Fruit fly (Drosophila melanogaster) whole organism, embryonic: ENCODE data around the gene slmo.

Experiments used
- Ada2b ChIP-seq: fragments of 200-800 bp; sonication (Bioruptor generic); IDR thresholded peaks from 2 replicates; pipeline ENCODE4 v1.3.6; 2022; ENCODE audit warnings: missing biosample characterization, missing genetic modification characterization
- Asciz ChIP-seq: fragments of 200-800 bp; sonication (Bioruptor generic); optimal IDR thresholded peaks from 2 replicates; lab custom pipeline; 2017; ENCODE audit warnings: missing biosample characterization, mild to moderate bottlenecking, missing genetic modification characterization, missing genetic modification reagents
- CG10267 ChIP-seq: fragments of 200-800 bp; sonication (Bioruptor generic); optimal IDR thresholded peaks from 2 replicates; lab custom pipeline; 2018; ENCODE audit warnings: missing biosample characterization, mild to moderate bottlenecking, missing genetic modification characterization, moderate library complexity
- CG10321 ChIP-seq: fragments of 200-800 bp; sonication (Bioruptor generic); IDR thresholded peaks from 2 replicates; pipeline ENCODE4 v1.3.6; 2022; ENCODE audit warnings: missing biosample characterization, missing genetic modification characterization
- CG10654 ChIP-seq: fragments of 200-800 bp; sonication (Bioruptor generic); optimal IDR thresholded peaks from 2 replicates; lab custom pipeline; 2016; ENCODE audit warnings: missing biosample characterization, missing genetic modification characterization
- CG12104 ChIP-seq: fragments of 200-800 bp; sonication (Bioruptor generic); optimal IDR thresholded peaks from 3 replicates; lab custom pipeline; 2016; ENCODE audit warnings: missing biosample characterization, missing genetic modification characterization
- CG12299 ChIP-seq: fragments of 200-800 bp; sonication (Bioruptor generic); optimal IDR thresholded peaks from 2 replicates; lab custom pipeline; 2018; ENCODE audit warnings: missing biosample characterization, mild to moderate bottlenecking, missing genetic modification characterization
- CG14050 ChIP-seq: fragments of 200-800 bp; sonication (Bioruptor generic); IDR thresholded peaks from 3 replicates; pipeline ENCODE4 v1.3.6; 2022; ENCODE audit warnings: missing biosample characterization, missing genetic modification characterization
- CG14860 ChIP-seq: fragments of 200-800 bp; sonication (Bioruptor generic); IDR thresholded peaks from 3 replicates; pipeline ENCODE4 v1.3.6; 2022; ENCODE audit warnings: missing biosample characterization, missing genetic modification characterization; ENCODE audit not compliant: partially characterized antibody
- CG16779 ChIP-seq: fragments of 200-800 bp; sonication (Bioruptor generic); IDR thresholded peaks from 2 replicates; pipeline ENCODE4 v1.3.6; 2022; ENCODE audit warnings: missing biosample characterization, missing genetic modification characterization
- CG16863 ChIP-seq: fragments of 200-800 bp; sonication (Bioruptor generic); optimal IDR thresholded peaks from 3 replicates; lab custom pipeline; 2016; ENCODE audit warnings: missing biosample characterization, missing genetic modification characterization
- CG17568 ChIP-seq: fragments of 200-800 bp; sonication (Bioruptor generic); optimal IDR thresholded peaks from 2 replicates; lab custom pipeline; 2018; ENCODE audit warnings: missing biosample characterization, mild to moderate bottlenecking, missing genetic modification characterization, moderate library complexity
- CG17912 ChIP-seq: fragments of 200-800 bp; sonication (Bioruptor generic); optimal IDR thresholded peaks from 2 replicates; lab custom pipeline; 2018; ENCODE audit warnings: missing biosample characterization, mild to moderate bottlenecking, missing genetic modification characterization
- CG3065 ChIP-seq: fragments of 200-800 bp; sonication (Bioruptor generic); optimal IDR thresholded peaks from 2 replicates; lab custom pipeline; 2016; ENCODE audit warnings: missing biosample characterization, missing genetic modification characterization
- CG31365 ChIP-seq: fragments of 200-800 bp; sonication (Bioruptor generic); optimal IDR thresholded peaks from 2 replicates; lab custom pipeline; 2018; ENCODE audit warnings: missing biosample characterization, mild to moderate bottlenecking, missing genetic modification characterization
- CG32772 ChIP-seq: fragments of 200-800 bp; sonication (Bioruptor generic); IDR thresholded peaks from 2 replicates; pipeline ENCODE4 v1.3.6; 2022; ENCODE audit warnings: missing biosample characterization, missing genetic modification characterization
- CG3726 ChIP-seq: fragments of 200-800 bp; sonication (Bioruptor generic); IDR thresholded peaks from 3 replicates; pipeline ENCODE4, ENCODE4 v1.3.6; 2022; ENCODE audit warnings: missing biosample characterization, missing genetic modification characterization
- CG3847 ChIP-seq: fragments of 200-800 bp; sonication (Bioruptor generic); IDR thresholded peaks from 2 replicates; pipeline ENCODE4 v1.3.6; 2022; ENCODE audit warnings: missing biosample characterization, missing genetic modification characterization
- CG6254 ChIP-seq: fragments of 200-800 bp; sonication (Bioruptor generic); optimal IDR thresholded peaks from 3 replicates; lab custom pipeline; 2017; ENCODE audit warnings: mild to moderate bottlenecking, missing biosample characterization, missing genetic modification reagents, missing genetic modification characterization
- CG7372 ChIP-seq: fragments of 200-800 bp; sonication (Bioruptor generic); IDR thresholded peaks from 2 replicates; pipeline ENCODE4 v1.3.6; 2022; ENCODE audit warnings: missing biosample characterization, missing genetic modification characterization
- CG8089 ChIP-seq: fragments of 200-800 bp; sonication (Bioruptor generic); optimal IDR thresholded peaks from 3 replicates; lab custom pipeline; 2016; ENCODE audit warnings: missing biosample characterization, missing genetic modification characterization
- CG9727 ChIP-seq: fragments of 200-800 bp; sonication (Bioruptor generic); optimal IDR thresholded peaks from 3 replicates; lab custom pipeline; 2017; ENCODE audit warnings: missing biosample characterization, mild to moderate bottlenecking, missing genetic modification characterization
- Dip3 ChIP-seq: fragments of 200-800 bp; sonication (Bioruptor generic); optimal IDR thresholded peaks from 3 replicates; lab custom pipeline; 2016; ENCODE audit warnings: missing biosample characterization, missing genetic modification characterization
- Dll ChIP-seq: fragments of 200-800 bp; sonication (Bioruptor generic); IDR thresholded peaks from 4 replicates; pipeline ENCODE4 v1.3.6; 2022; ENCODE audit warnings: missing biosample characterization, missing genetic modification characterization; ENCODE audit not compliant: partially characterized antibody
- E2f2 ChIP-seq: fragments of 200-800 bp; sonication (Bioruptor generic); IDR thresholded peaks from 2 replicates; pipeline ENCODE4 v1.3.6; 2022; ENCODE audit warnings: missing biosample characterization, missing genetic modification characterization
- Fer3 ChIP-seq: fragments of 200-800 bp; sonication (Bioruptor generic); optimal IDR thresholded peaks from 2 replicates; lab custom pipeline; 2018; ENCODE audit warnings: missing biosample characterization, mild to moderate bottlenecking, missing genetic modification characterization, moderate library complexity
- Lim3 ChIP-seq: fragments of 200-800 bp; sonication (Bioruptor generic); IDR thresholded peaks from 2 replicates; pipeline ENCODE4 v1.3.6; 2022; ENCODE audit warnings: missing biosample characterization, missing genetic modification characterization
- TFAM ChIP-seq: fragments of 200-800 bp; sonication (Bioruptor generic); optimal IDR thresholded peaks from 2 replicates; lab custom pipeline; 2017; ENCODE audit warnings: missing biosample characterization, missing genetic modification characterization, inconsistent platforms
- ara ChIP-seq: fragments of 200-800 bp; sonication (Bioruptor generic); IDR thresholded peaks from 2 replicates; pipeline ENCODE4 v1.3.6; 2022; ENCODE audit warnings: missing biosample characterization, missing genetic modification characterization
- bcd ChIP-seq: fragments of 200-800 bp; sonication (Bioruptor generic); optimal IDR thresholded peaks from 2 replicates; lab custom pipeline; 2017; ENCODE audit warnings: missing biosample characterization, mild to moderate bottlenecking, missing genetic modification characterization
- caup ChIP-seq: fragments of 200-800 bp; sonication (Bioruptor generic); optimal IDR thresholded peaks from 3 replicates; lab custom pipeline; 2017; ENCODE audit warnings: missing biosample characterization, mild to moderate bottlenecking, missing genetic modification characterization, moderate library complexity; ENCODE audit not compliant: severe bottlenecking
- ci ChIP-seq: fragments of 200-800 bp; sonication (Bioruptor generic); IDR thresholded peaks from 3 replicates; pipeline ENCODE4 v1.3.6; 2022; ENCODE audit warnings: missing biosample characterization, missing genetic modification characterization
- crp ChIP-seq, 2 experiments: fragments of 200-800 bp; sonication (Bioruptor generic); optimal IDR thresholded peaks; 2 replicates in 1 of 2; 3 replicates in 1 of 2; lab custom pipeline; 2017; ENCODE audit warnings: missing biosample characterization in 2 of 2, missing genetic modification characterization in 2 of 2, mild to moderate bottlenecking in 1 of 2, moderate library complexity in 1 of 2
- da ChIP-seq: fragments of 200-800 bp; sonication (Bioruptor generic); optimal IDR thresholded peaks from 2 replicates; lab custom pipeline; 2016; ENCODE audit warnings: missing biosample characterization, missing genetic modification characterization
- eyg ChIP-seq: fragments of 200-800 bp; sonication (Bioruptor generic); optimal IDR thresholded peaks from 3 replicates; lab custom pipeline; 2016; ENCODE audit warnings: missing biosample characterization, missing genetic modification characterization
- fd96Cb ChIP-seq: fragments of 200-800 bp; sonication (Bioruptor generic); optimal IDR thresholded peaks from 2 replicates; lab custom pipeline; 2018; ENCODE audit warnings: missing biosample characterization, mild to moderate bottlenecking, missing genetic modification characterization, moderate library complexity
- gcm2 ChIP-seq: fragments of 200-800 bp; sonication (Bioruptor generic); optimal IDR thresholded peaks from 2 replicates; lab custom pipeline; 2016; ENCODE audit warnings: missing biosample characterization, missing genetic modification characterization
- gsb ChIP-seq: fragments of 200-800 bp; sonication (Bioruptor generic); IDR thresholded peaks from 2 replicates; pipeline ENCODE4 v1.3.6; 2022; ENCODE audit warnings: missing biosample characterization, missing genetic modification characterization
- ham ChIP-seq: fragments of 200-800 bp; sonication (Bioruptor generic); IDR thresholded peaks from 2 replicates; pipeline ENCODE4 v1.3.6; 2022; ENCODE audit warnings: missing biosample characterization, missing genetic modification characterization
- lmd ChIP-seq: fragments of 200-800 bp; sonication (Bioruptor generic); IDR thresholded peaks from 2 replicates; pipeline ENCODE4 v1.3.6; 2022; ENCODE audit warnings: missing biosample characterization, missing genetic modification characterization
- nau ChIP-seq: fragments of 200-800 bp; sonication (Bioruptor generic); optimal IDR thresholded peaks from 3 replicates; lab custom pipeline; 2017; ENCODE audit warnings: missing biosample characterization, mild to moderate bottlenecking, missing genetic modification characterization, missing genetic modification reagents
- otp ChIP-seq: fragments of 200-800 bp; sonication (Bioruptor generic); IDR thresholded peaks from 3 replicates; pipeline ENCODE4, ENCODE4 v1.3.6; 2022; ENCODE audit warnings: missing biosample characterization, missing genetic modification characterization
- row ChIP-seq: fragments of 200-800 bp; sonication (Bioruptor generic); IDR thresholded peaks from 3 replicates; pipeline ENCODE4 v1.3.6; 2022; ENCODE audit warnings: missing biosample characterization, missing genetic modification characterization
- shn ChIP-seq: fragments of 200-800 bp; sonication (Bioruptor generic); optimal IDR thresholded peaks from 3 replicates; lab custom pipeline; 2016; ENCODE audit warnings: missing biosample characterization, missing genetic modification characterization
- so ChIP-seq: fragments of 200-800 bp; sonication (Bioruptor generic); IDR thresholded peaks from 3 replicates; pipeline ENCODE4 v1.3.6; 2022; ENCODE audit warnings: missing biosample characterization, missing genetic modification characterization
- trem ChIP-seq: fragments of 200-800 bp; optimal IDR thresholded peaks from 3 replicates; lab custom pipeline; 2019; ENCODE audit warnings: missing biosample characterization, mild to moderate bottlenecking, missing genetic modification characterization, moderate library complexity
- trh ChIP-seq: fragments of 200-800 bp; sonication (Bioruptor generic); optimal IDR thresholded peaks from 2 replicates; lab custom pipeline; 2016; ENCODE audit warnings: missing biosample characterization, missing genetic modification characterization
- tx ChIP-seq: fragments of 200-800 bp; sonication (Bioruptor generic); optimal IDR thresholded peaks from 2 replicates; lab custom pipeline; 2016; ENCODE audit warnings: missing biosample characterization, missing genetic modification characterization
- wor ChIP-seq: fragments of 200-800 bp; sonication (Bioruptor generic); IDR thresholded peaks from 2 replicates; pipeline ENCODE4 v1.3.6; 2022; ENCODE audit warnings: missing biosample characterization, missing genetic modification characterization
- zf30C ChIP-seq: fragments of 200-800 bp; sonication (Bioruptor generic); optimal IDR thresholded peaks from 3 replicates; lab custom pipeline; 2018; ENCODE audit warnings: missing biosample characterization, mild to moderate bottlenecking, missing genetic modification characterization

The slmo gene

DNA sequence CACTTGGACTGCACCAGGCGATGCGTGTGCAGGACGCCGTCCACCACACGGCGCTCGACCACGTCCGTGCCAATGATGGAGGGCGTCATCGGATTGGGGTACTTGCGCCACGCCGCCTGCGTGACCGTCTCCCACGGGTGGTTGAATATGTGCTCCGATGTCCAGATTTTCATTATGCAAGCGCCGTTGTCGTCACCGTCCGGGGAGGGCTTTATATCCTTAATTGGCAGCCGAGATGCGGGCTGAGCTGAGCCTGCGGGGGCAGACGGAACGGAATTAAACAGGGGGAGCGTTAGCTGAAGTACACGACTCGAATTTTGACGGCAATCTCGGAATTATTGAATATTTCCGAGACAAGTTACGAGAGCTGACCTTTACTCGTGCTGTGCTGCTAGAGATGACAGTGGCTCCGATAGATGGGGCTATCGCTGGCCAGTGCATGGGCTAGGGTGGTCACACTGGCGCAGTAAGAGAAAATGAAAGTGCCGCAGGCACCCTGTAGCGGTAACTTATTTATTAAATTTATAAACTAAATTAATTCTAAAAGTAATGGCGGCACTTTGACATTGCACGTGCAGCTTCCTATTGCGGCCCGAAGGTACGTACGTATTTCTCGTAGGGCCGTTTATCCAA, 862 bp downstream of the slmo start, which contains the start of gene IPIP (continued):
- peak; percentile 17; the same call in 1 of the 3 replicates for TF ChIP-seq CG14050 (GFP tag; lab: Robert Waterston, UW)
- TF ChIP-seq TFAM (GFP tag; lab: Kevin White, UChicago) = no peak
- peak; percentile 39 for TF ChIP-seq CG9727 (GFP tag; lab: Kevin White, UChicago)
- peak; percentile 23; the same call in 1 of the 2 replicates for TF ChIP-seq CG32772 (GFP tag; lab: Robert Waterston, UW)
- TF ChIP-seq ci = peak; percentile 79
- no peak for TF ChIP-seq CG12104
- no peak for TF ChIP-seq eyg (GFP tag; lab: Kevin White, UChicago)
- TF ChIP-seq crp (GFP tag; optimal IDR thresholded peaks at IDR 0.05; lab: Kevin White, UChicago) = peak in 1 of 2 experiments; percentile 73
- peak; percentile 74; the same call in 3 of the 4 replicates for TF ChIP-seq Dll (GFP tag; lab: Robert Waterston, UW)
- TF ChIP-seq CG17912 (GFP tag; lab: Kevin White, UChicago) = no peak
- TF ChIP-seq Dip3 = no peak
- TF ChIP-seq Fer3 (tag; lab: Kevin White, UChicago) = no peak
- peak; percentile 30 for TF ChIP-seq gcm2 (GFP tag; lab: Kevin White, UChicago)
- TF ChIP-seq CG31365 (tag; lab: Kevin White, UChicago) = peak; percentile 24
- TF ChIP-seq fd96Cb = no peak
- peak; percentile 36 for TF ChIP-seq trem (tag; lab: Kevin White, UChicago)
- no peak for TF ChIP-seq CG3065 (GFP tag; lab: Kevin White, UChicago)
- no peak for TF ChIP-seq CG12299 (tag; lab: Kevin White, UChicago)
- TF ChIP-seq CG16779 (GFP tag; lab: Robert Waterston, UW) = 0 out of 2 replicates have a peak, but pooled peaks have one; percentile 50
- TF ChIP-seq shn (GFP tag; lab: Kevin White, UChicago) = no peak
- TF ChIP-seq CG10267 (tag; lab: Kevin White, UChicago) = peak; percentile 13
- TF ChIP-seq CG8089 (GFP tag; lab: Kevin White, UChicago) = no peak
- peak; percentile 39; the same call in 1 of the 2 replicates for TF ChIP-seq E2f2 (GFP tag; lab: Robert Waterston, UW)
- peak; percentile 63 for TF ChIP-seq CG14860
- TF ChIP-seq Ada2b (GFP tag; lab: Robert Waterston, UW) = no peak
- TF ChIP-seq CG10321 (GFP tag; lab: Robert Waterston, UW) = no peak
- peak; percentile 70 for TF ChIP-seq CG3847
- no peak for TF ChIP-seq CG16863 (GFP tag; lab: Kevin White, UChicago)
- TF ChIP-seq ham (GFP tag; lab: Robert Waterston, UW) = no peak
- TF ChIP-seq row (GFP tag; lab: Robert Waterston, UW) = peak; percentile 48; the same call in 2 of the 3 replicates
- peak; percentile 42; the same call in 1 of the 2 replicates for TF ChIP-seq CG7372 (GFP tag; lab: Robert Waterston, UW)
- TF ChIP-seq gsb = no peak
- peak; percentile 100 for TF ChIP-seq CG6254 (GFP tag; lab: Kevin White, UChicago)
- no peak for TF ChIP-seq CG17568 (GFP tag; lab: Kevin White, UChicago)
- TF ChIP-seq CG10654 = no peak
- TF ChIP-seq zf30C (GFP tag; lab: Kevin White, UChicago) = no peak
- TF ChIP-seq otp (GFP tag; lab: Robert Waterston, UW) = peak; percentile 34; the same call in 1 of the 3 replicates
- TF ChIP-seq lmd = peak; percentile 49; the same call in 1 of the 2 replicates
- TF ChIP-seq wor = no peak
- TF ChIP-seq Lim3 (GFP tag; lab: Robert Waterston, UW) = no peak
- peak; percentile 16 for TF ChIP-seq bcd (GFP tag; lab: Kevin White, UChicago)
- TF ChIP-seq caup (GFP tag; lab: Kevin White, UChicago) = peak; percentile 53
- no peak for TF ChIP-seq CG3726 (GFP tag; lab: Robert Waterston, UW)
- TF ChIP-seq so = peak; percentile 44; the same call in 2 of the 3 replicates
- TF ChIP-seq Asciz = no peak
- no peak for TF ChIP-seq trh (GFP tag; lab: Kevin White, UChicago)
- TF ChIP-seq nau (GFP tag; lab: Kevin White, UChicago) = no peak
- peak; percentile 32; the same call in 1 of the 2 replicates for TF ChIP-seq ara (GFP tag; lab: Robert Waterston, UW)
- TF ChIP-seq da = no peak
- no peak for TF ChIP-seq tx (GFP tag; lab: Kevin White, UChicago)
